Fruit fly (Drosophila melanogaster): Measurements from ENCODE around the gene CG15715.

The CG15715 gene

DNA sequence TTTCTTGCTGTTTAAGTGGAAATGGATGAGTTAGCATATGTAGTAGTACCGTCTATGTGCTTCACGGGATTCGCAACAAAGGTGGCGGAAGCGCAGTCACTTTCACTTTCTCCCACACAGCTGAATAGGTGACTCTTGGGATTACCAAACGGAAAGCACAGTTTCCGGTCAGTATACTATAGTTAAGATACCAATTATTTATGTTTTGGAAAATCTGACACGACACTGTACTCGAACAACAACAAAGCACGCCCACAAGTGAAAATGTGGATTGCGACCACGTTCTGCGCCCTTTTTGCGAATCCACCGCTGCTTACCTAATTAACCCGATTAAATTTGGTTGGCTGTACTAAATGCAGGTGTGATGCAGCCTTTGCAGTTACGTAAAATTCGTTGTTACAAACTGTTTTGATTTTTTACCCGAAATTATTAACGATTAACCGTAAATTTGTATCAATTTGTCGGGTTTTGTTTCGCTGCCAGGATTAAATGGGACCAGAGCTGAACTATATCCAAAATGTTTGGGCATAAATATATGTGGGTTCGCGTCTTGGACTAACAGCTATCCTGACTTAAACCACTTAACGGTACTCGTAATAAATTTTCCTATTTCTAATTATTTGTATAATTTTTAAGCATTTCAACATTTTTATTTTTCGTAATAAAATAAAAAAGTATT, 2.3 kb downstream of the CG15715 start, which contains the start of gene CG18081 (continued):
- peak; percentile 31 for TF ChIP-seq Dp (GFP tag; optimal IDR thresholded peaks at IDR 0.05)
- TF ChIP-seq Ravus (GFP tag; IDR thresholded peaks at IDR 0.05) = no peak
- no peak for TF ChIP-seq CG12071 (GFP tag; optimal IDR thresholded peaks at IDR 0.05)
- 0 out of 3 replicates have a peak, but pooled peaks have one; percentile 16 for TF ChIP-seq CG17361 (GFP tag; IDR thresholded peaks at IDR 0.05)
- no peak for TF ChIP-seq zen2 (GFP tag; IDR thresholded peaks at IDR 0.05; ENCODE audit: partially characterized antibody)
- no peak for TF ChIP-seq Nf-YA (GFP tag; IDR thresholded peaks at IDR 0.05)
- peak; percentile 23 for TF ChIP-seq zen (tag; optimal IDR thresholded peaks at IDR 0.05)
- TF ChIP-seq CTCF (GFP tag; optimal IDR thresholded peaks at IDR 0.05) = peak; percentile 29
- peak; percentile 36 for TF ChIP-seq BEAF-32 (GFP tag; optimal IDR thresholded peaks at IDR 0.05)
- TF ChIP-seq oc (tag; optimal IDR thresholded peaks at IDR 0.05) = no peak
- TF ChIP-seq CG16815 (GFP tag; optimal IDR thresholded peaks at IDR 0.05) = no peak
- no peak for TF ChIP-seq CG8290 (GFP tag; optimal IDR thresholded peaks at IDR 0.05)
- TF ChIP-seq CG8290 (tag; optimal IDR thresholded peaks at IDR 0.05) = peak in 1 of 2 experiments; percentile 62
- no peak for TF ChIP-seq dmrt99B (tag; optimal IDR thresholded peaks at IDR 0.05)
- TF ChIP-seq HmgZ (tag; optimal IDR thresholded peaks at IDR 0.05) = peak; percentile 60
- peak; percentile 27 for TF ChIP-seq CG2116 (GFP tag; optimal IDR thresholded peaks at IDR 0.05)
- peak; percentile 34 for TF ChIP-seq CG30020 (tag; optimal IDR thresholded peaks at IDR 0.05)
- TF ChIP-seq CG4404 (GFP tag; IDR thresholded peaks at IDR 0.05) = no peak
- peak in 1 of 2 experiments; percentile 27 for TF ChIP-seq crp (GFP tag; optimal IDR thresholded peaks at IDR 0.05)
- TF ChIP-seq CG18011 (GFP tag; optimal IDR thresholded peaks at IDR 0.05) = no peak
- peak; percentile 25 for TF ChIP-seq phol (tag; optimal IDR thresholded peaks at IDR 0.05)
- TF ChIP-seq gfzf (GFP tag; optimal IDR thresholded peaks at IDR 0.05) = peak; percentile 88
- TF ChIP-seq CG7372 (GFP tag; IDR thresholded peaks at IDR 0.05) = no peak
- no peak for TF ChIP-seq nom (GFP tag; optimal IDR thresholded peaks at IDR 0.05)
- no peak for TF ChIP-seq zfh1 (GFP tag; IDR thresholded peaks at IDR 0.05)
- TF ChIP-seq CG10959 (GFP tag; IDR thresholded peaks at IDR 0.05) = no peak
- no peak for TF ChIP-seq CG33213 (GFP tag; optimal IDR thresholded peaks at IDR 0.05)
- TF ChIP-seq sens (GFP tag) = peak; percentile 32
- TF ChIP-seq tio (GFP tag; optimal IDR thresholded peaks at IDR 0.05) = no peak
- no peak for TF ChIP-seq z (GFP tag; IDR thresholded peaks at IDR 0.05)
- no peak for TF ChIP-seq CG11696 (GFP tag; IDR thresholded peaks at IDR 0.05)
- TF ChIP-seq esg (GFP tag; conservative IDR thresholded peaks at IDR 0.05) = no peak
- peak; percentile 85 for TF ChIP-seq Myb (GFP tag; optimal IDR thresholded peaks at IDR 0.05)
- TF ChIP-seq wdn (GFP tag; IDR thresholded peaks at IDR 0.05) = no peak
- no peak for TF ChIP-seq hth (optimal IDR thresholded peaks at IDR 0.05)
- TF ChIP-seq Eip74EF (GFP tag; optimal IDR thresholded peaks at IDR 0.05) = no peak
- TF ChIP-seq CG11695 (GFP tag; IDR thresholded peaks at IDR 0.05) = no peak
- peak; percentile 89 for TF ChIP-seq stwl (tag; optimal IDR thresholded peaks at IDR 0.05)
- TF ChIP-seq CG14441 (GFP tag; IDR thresholded peaks at IDR 0.05) = no peak
- TF ChIP-seq E2f1 (GFP tag; IDR thresholded peaks at IDR 0.05) = no peak
- peak; percentile 43 for TF ChIP-seq CoRest (tag; optimal IDR thresholded peaks at IDR 0.05)
- peak; percentile 62 for TF ChIP-seq CG1603 (tag; optimal IDR thresholded peaks at IDR 0.05)
- no peak for TF ChIP-seq NC2α (GFP tag; optimal IDR thresholded peaks at IDR 0.05)
- no peak for TF ChIP-seq CG6272 (GFP tag; IDR thresholded peaks at IDR 0.05)
- no peak for TF ChIP-seq chn (GFP tag; optimal IDR thresholded peaks at IDR 0.05)
- TF ChIP-seq sens-2 (GFP tag; IDR thresholded peaks at IDR 0.05) = no peak
- peak; percentile 14; the same call in 1 of the 2 replicates for TF ChIP-seq CG13287 (GFP tag; IDR thresholded peaks at IDR 0.05; ENCODE audit: partially characterized antibody)
- no peak for TF ChIP-seq CG10431 (GFP tag; optimal IDR thresholded peaks at IDR 0.05)
- no peak for TF ChIP-seq CG13894 (tag; optimal IDR thresholded peaks at IDR 0.05)
- TF ChIP-seq mirr (GFP tag; optimal IDR thresholded peaks at IDR 0.05) = no peak
- TF ChIP-seq D19A (tag; optimal IDR thresholded peaks at IDR 0.05) = peak; percentile 11

Data from whole organism, embryonic.